Fruit fly (Drosophila melanogaster): ENCODE measurements around the gene hiw.

hiw gene

DNA sequence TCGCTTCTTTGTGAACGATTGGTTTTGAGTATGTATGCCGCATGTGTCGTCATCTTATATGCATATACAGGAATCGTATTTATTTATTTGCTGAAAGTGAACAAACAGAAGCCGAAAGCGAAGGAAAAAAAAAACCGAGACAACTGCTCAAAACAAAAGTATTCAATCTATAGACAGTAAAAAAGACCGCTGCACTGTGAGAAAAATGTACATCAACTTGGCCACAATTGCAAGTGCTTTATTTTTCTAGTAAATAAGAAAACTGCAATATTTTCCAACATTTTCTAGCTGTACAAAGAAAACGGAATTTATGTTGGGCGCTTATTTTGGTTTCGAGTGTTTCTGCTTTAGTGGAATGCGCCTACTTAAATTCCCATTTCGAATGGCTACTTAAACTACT, 36.3 kb downstream of the hiw start (continued):
- no peak for TF ChIP-seq CG12659 (GFP tag; optimal IDR thresholded peaks at IDR 0.05)
- no peak for TF ChIP-seq D19A (tag; optimal IDR thresholded peaks at IDR 0.05)
- TF ChIP-seq CG1603 (tag; optimal IDR thresholded peaks at IDR 0.05) = no peak
- TF ChIP-seq ro (GFP tag; IDR thresholded peaks at IDR 0.05) = no peak
- 0 out of 2 replicates have a peak, but pooled peaks have one; percentile 7 for TF ChIP-seq stc (GFP tag; IDR thresholded peaks at IDR 0.05)
- TF ChIP-seq mld (GFP tag; IDR thresholded peaks at IDR 0.05; ENCODE audit: partially characterized antibody) = no peak
- TF ChIP-seq chif (GFP tag; optimal IDR thresholded peaks at IDR 0.05) = peak in 1 of 2 experiments; percentile 34
- TF ChIP-seq CG17361 (GFP tag; IDR thresholded peaks at IDR 0.05) = 0 out of 3 replicates have a peak, but pooled peaks have one; percentile 13
- TF ChIP-seq Atf3 (GFP tag; optimal IDR thresholded peaks at IDR 0.05) = no peak
- TF ChIP-seq CG8478 (optimal IDR thresholded peaks at IDR 0.05) = no peak
- TF ChIP-seq CG4707 (GFP tag; optimal IDR thresholded peaks at IDR 0.05) = no peak
- TF ChIP-seq dysf (GFP tag; IDR thresholded peaks at IDR 0.05) = 0 out of 3 replicates have a peak, but pooled peaks have one; percentile 24
- no peak for TF ChIP-seq CG11398 (GFP tag; optimal IDR thresholded peaks at IDR 0.05)
- TF ChIP-seq CG6854 (GFP tag; optimal IDR thresholded peaks at IDR 0.05) = no peak
- no peak for TF ChIP-seq fu2 (GFP tag; optimal IDR thresholded peaks at IDR 0.05)
- TF ChIP-seq Sox100B (GFP tag; optimal IDR thresholded peaks at IDR 0.05) = no peak
- TF ChIP-seq CG7839 (tag; optimal IDR thresholded peaks at IDR 0.05) = peak; percentile 22
- no peak for TF ChIP-seq lola (GFP tag; optimal IDR thresholded peaks at IDR 0.05)
- no peak for TF ChIP-seq grau (tag; optimal IDR thresholded peaks at IDR 0.05)
- TF ChIP-seq Lpt (GFP tag; optimal IDR thresholded peaks at IDR 0.05) = no peak
- peak in 1 of 2 experiments; percentile 32 for TF ChIP-seq bsh (GFP tag; optimal IDR thresholded peaks at IDR 0.05)
- no peak for TF ChIP-seq br (optimal IDR thresholded peaks at IDR 0.05)
- TF ChIP-seq nmo (GFP tag; optimal IDR thresholded peaks at IDR 0.05) = peak; percentile 24
- TF ChIP-seq Sry-β (GFP tag; optimal IDR thresholded peaks at IDR 0.05) = no peak
- no peak for TF ChIP-seq vvl (GFP tag; IDR thresholded peaks at IDR 0.05)
- peak; percentile 23 for TF ChIP-seq disco-r (GFP tag; optimal IDR thresholded peaks at IDR 0.05)
- no peak for TF ChIP-seq Sin3A (optimal IDR thresholded peaks at IDR 0.05)
- TF ChIP-seq NfI (GFP tag; optimal IDR thresholded peaks at IDR 0.05) = no peak
- TF ChIP-seq Doc2 (GFP tag; IDR thresholded peaks at IDR 0.05) = no peak
- TF ChIP-seq E2f2 (GFP tag; IDR thresholded peaks at IDR 0.05) = no peak
- no peak for TF ChIP-seq YL-1 (GFP tag; optimal IDR thresholded peaks at IDR 0.05)
- TF ChIP-seq tgo (GFP tag; IDR thresholded peaks at IDR 0.05) = 0 out of 3 replicates have a peak, but pooled peaks have one; percentile 15
- TF ChIP-seq dmrt11E (tag; optimal IDR thresholded peaks at IDR 0.05) = peak; percentile 19
- peak; percentile 27; the same call in 1 of the 2 replicates for TF ChIP-seq Rfx (GFP tag; IDR thresholded peaks at IDR 0.05)
- peak; percentile 28; the same call in 1 of the 3 replicates for TF ChIP-seq ase (GFP tag; IDR thresholded peaks at IDR 0.05)
- TF ChIP-seq ind (GFP tag; optimal IDR thresholded peaks at IDR 0.05) = no peak
- no peak for TF ChIP-seq CG11723 (GFP tag; optimal IDR thresholded peaks at IDR 0.05)
- no peak for TF ChIP-seq pita (GFP tag; optimal IDR thresholded peaks at IDR 0.05)
- no peak for TF ChIP-seq Fer2 (tag; optimal IDR thresholded peaks at IDR 0.05)
- no peak for TF ChIP-seq Eip74EF (GFP tag; optimal IDR thresholded peaks at IDR 0.05)
- no peak for TF ChIP-seq CG1233 (GFP tag; optimal IDR thresholded peaks at IDR 0.05)
- TF ChIP-seq h (optimal IDR thresholded peaks at IDR 0.05) = no peak
- peak; percentile 17 for TF ChIP-seq CG2678 (tag; optimal IDR thresholded peaks at IDR 0.05)
- peak; percentile 28 for TF ChIP-seq phol (tag; optimal IDR thresholded peaks at IDR 0.05)
- peak; percentile 17 for TF ChIP-seq lbe (GFP tag; optimal IDR thresholded peaks at IDR 0.05)
- TF ChIP-seq Hr3 (GFP tag; optimal IDR thresholded peaks at IDR 0.05) = no peak
- TF ChIP-seq ash1 (GFP tag; optimal IDR thresholded peaks at IDR 0.05) = no peak
- TF ChIP-seq Ravus (GFP tag; IDR thresholded peaks at IDR 0.05) = no peak
- TF ChIP-seq CG42726 (GFP tag; IDR thresholded peaks at IDR 0.05; ENCODE audit: partially characterized antibody) = no peak
- no peak for TF ChIP-seq CG7556 (GFP tag; optimal IDR thresholded peaks at IDR 0.05)
- TF ChIP-seq wek (GFP tag; optimal IDR thresholded peaks at IDR 0.05) = no peak
- TF ChIP-seq sens-2 (GFP tag; IDR thresholded peaks at IDR 0.05) = no peak
